Fruit fly (Drosophila melanogaster) whole organism, adult: ENCODE results near the gene ps.

ENCODE experiments used
- CG11617 ChIP-seq: fragments of 200-800 bp; sonication (Bioruptor generic); optimal IDR thresholded peaks from 2 replicates; lab custom pipeline; 2017; ENCODE audit warnings: mild to moderate bottlenecking, missing biosample characterization, missing genetic modification reagents, missing genetic modification characterization
- CG12768 ChIP-seq: fragments of 200-800 bp; sonication (Bioruptor generic); optimal IDR thresholded peaks from 2 replicates; lab custom pipeline; 2017; ENCODE audit warnings: missing biosample characterization, missing genetic modification characterization, mild to moderate bottlenecking, moderate library complexity, missing genetic modification reagents
- CG14711 ChIP-seq: fragments of 200-800 bp; sonication (Bioruptor generic); optimal IDR thresholded peaks from 2 replicates; lab custom pipeline; 2018; ENCODE audit warnings: missing biosample characterization, mild to moderate bottlenecking, missing genetic modification characterization, moderate library complexity
- CG1620 ChIP-seq: fragments of 200-800 bp; sonication (Bioruptor generic); optimal IDR thresholded peaks from 2 replicates; lab custom pipeline; 2016; ENCODE audit warnings: missing biosample characterization, missing genetic modification characterization
- CG33017 ChIP-seq: fragments of 200-800 bp; sonication (Bioruptor generic); optimal IDR thresholded peaks from 2 replicates; lab custom pipeline; 2018; ENCODE audit warnings: missing biosample characterization, mild to moderate bottlenecking, missing genetic modification characterization, moderate library complexity
- CG5204 ChIP-seq: fragments of 200-800 bp; sonication (Bioruptor generic); optimal IDR thresholded peaks from 2 replicates; lab custom pipeline; 2016; ENCODE audit warnings: missing biosample characterization, missing genetic modification characterization
- CG7045 ChIP-seq: fragments of 200-800 bp; sonication (Bioruptor generic); optimal IDR thresholded peaks from 2 replicates; lab custom pipeline; 2017; ENCODE audit warnings: missing biosample characterization, mild to moderate bottlenecking, missing genetic modification characterization
- CG7101 ChIP-seq: fragments of 200-800 bp; sonication (Bioruptor generic); optimal IDR thresholded peaks from 2 replicates; lab custom pipeline; 2018; ENCODE audit warnings: missing biosample characterization, mild to moderate bottlenecking, missing genetic modification characterization, moderate library complexity
- Clk ChIP-seq: fragments of 200-800 bp; sonication (Bioruptor generic); optimal IDR thresholded peaks from 2 replicates; lab custom pipeline; 2017; ENCODE audit warnings: missing biosample characterization, missing genetic modification characterization
- Crg-1 ChIP-seq: fragments of 200-800 bp; sonication (Bioruptor generic); optimal IDR thresholded peaks from 2 replicates; lab custom pipeline; 2016; ENCODE audit warnings: missing biosample characterization, missing genetic modification characterization
- Hr96 ChIP-seq: fragments of 200-800 bp; sonication (Bioruptor generic); optimal IDR thresholded peaks from 2 replicates; lab custom pipeline; 2016; ENCODE audit warnings: missing biosample characterization, missing genetic modification characterization
- Mnt ChIP-seq: fragments of 200-800 bp; sonication (Bioruptor generic); optimal IDR thresholded peaks from 2 replicates; lab custom pipeline; 2016; ENCODE audit warnings: missing biosample characterization, mild to moderate bottlenecking, missing genetic modification characterization
- bab1 ChIP-seq: fragments of 200-800 bp; sonication (Bioruptor generic); optimal IDR thresholded peaks from 3 replicates; lab custom pipeline; 2019; ENCODE audit warnings: missing biosample characterization, mild to moderate bottlenecking, missing genetic modification characterization, moderate library complexity
- cic ChIP-seq: fragments of 200-800 bp; sonication (Bioruptor generic); optimal IDR thresholded peaks from 2 replicates; lab custom pipeline; 2017; ENCODE audit warnings: missing biosample characterization, mild to moderate bottlenecking, missing genetic modification characterization, moderate library complexity
- cnc ChIP-seq, 2 experiments: fragments of >200 bp; optimal IDR thresholded peaks; 2 replicates each; lab custom pipeline; 2017
- kay ChIP-seq: fragments of 200-800 bp; sonication (Bioruptor generic); peaks from one replicate; lab custom pipeline; 2016; ENCODE audit warnings: missing biosample characterization, missing genetic modification characterization, borderline replicate concordance
- ovo ChIP-seq: fragments of 200-800 bp; sonication (Bioruptor generic); optimal IDR thresholded peaks from 2 replicates; lab custom pipeline; 2016; ENCODE audit warnings: missing biosample characterization, missing genetic modification characterization
- pad ChIP-seq: fragments of 200-800 bp; sonication (Bioruptor generic); optimal IDR thresholded peaks from 3 replicates; lab custom pipeline; 2017; ENCODE audit warnings: missing biosample characterization, missing genetic modification characterization, mild to moderate bottlenecking, moderate library complexity, missing genetic modification reagents
- tj ChIP-seq: fragments of 200-800 bp; sonication (Bioruptor generic); optimal IDR thresholded peaks from 3 replicates; lab custom pipeline; 2017; ENCODE audit warnings: missing biosample characterization, mild to moderate bottlenecking, missing genetic modification characterization, moderate library complexity
- toe ChIP-seq: fragments of 200-800 bp; sonication (Bioruptor generic); optimal IDR thresholded peaks from 2 replicates; lab custom pipeline; 2016; ENCODE audit warnings: missing biosample characterization, missing genetic modification characterization

The ps gene

dm6 chr3R:9420439-9421234 is 2.9 kb downstream of the ps start:
- no peak for TF ChIP-seq Crg-1 (GFP tag; lab: Kevin White, UChicago)
- TF ChIP-seq CG14711 (tag; lab: Kevin White, UChicago): peak; percentile 14
- TF ChIP-seq CG33017 (tag; lab: Kevin White, UChicago): peak; percentile 10
- peak; percentile 34 for TF ChIP-seq CG7101
- TF ChIP-seq CG5204 (GFP tag; lab: Kevin White, UChicago): no peak
- no peak for TF ChIP-seq toe (GFP tag; lab: Kevin White, UChicago)
- no peak for TF ChIP-seq CG1620
- TF ChIP-seq Hr96: no peak
- peak; percentile 13 for TF ChIP-seq Mnt (GFP tag; lab: Kevin White, UChicago)
- no peak for TF ChIP-seq bab1
- peak; percentile 73 for TF ChIP-seq CG12768 (GFP tag; lab: Kevin White, UChicago)
- peak; percentile 55 for TF ChIP-seq pad
- peak; percentile 36 for TF ChIP-seq ovo (GFP tag; lab: Kevin White, UChicago)
- TF ChIP-seq cnc (optimal IDR thresholded peaks at IDR 0.05; lab: Kevin White, UChicago): no peak
- TF ChIP-seq CG11617 (GFP tag; lab: Kevin White, UChicago): peak; percentile 45
- TF ChIP-seq CG7045: peak; percentile 18
- peak; percentile 91 for TF ChIP-seq cic (GFP tag; lab: Kevin White, UChicago)
- no peak for TF ChIP-seq Clk (GFP tag; lab: Kevin White, UChicago)
- peak; percentile 64 for TF ChIP-seq tj (GFP tag; lab: Kevin White, UChicago)
- TF ChIP-seq kay: no peak

dm6 chr3R:9422338-9422737 is 4.6 kb downstream of the ps start:
- TF ChIP-seq CG14711 (tag; lab: Kevin White, UChicago) (no peak), Hr96 (no peak), CG5204 (GFP tag; lab: Kevin White, UChicago) (no peak), bab1 (no peak), CG33017 (tag; lab: Kevin White, UChicago) (no peak), tj (GFP tag; lab: Kevin White, UChicago) (peak; percentile 80), kay (peak; percentile 59), CG7045 (no peak), cnc (optimal IDR thresholded peaks at IDR 0.05; lab: Kevin White, UChicago) (no peak), Mnt (GFP tag; lab: Kevin White, UChicago) (no peak), ovo (GFP tag; lab: Kevin White, UChicago) (no peak), cic (GFP tag; lab: Kevin White, UChicago) (peak; percentile 21), CG7101 (no peak), CG12768 (GFP tag; lab: Kevin White, UChicago) (peak; percentile 44)

dm6 chr3R:9424061-9424665 is 6.4 kb downstream of the ps start:
- TF ChIP-seq CG33017 (tag; lab: Kevin White, UChicago) (no peak), Hr96 (no peak), tj (GFP tag; lab: Kevin White, UChicago) (peak; percentile 88)

DNA sequence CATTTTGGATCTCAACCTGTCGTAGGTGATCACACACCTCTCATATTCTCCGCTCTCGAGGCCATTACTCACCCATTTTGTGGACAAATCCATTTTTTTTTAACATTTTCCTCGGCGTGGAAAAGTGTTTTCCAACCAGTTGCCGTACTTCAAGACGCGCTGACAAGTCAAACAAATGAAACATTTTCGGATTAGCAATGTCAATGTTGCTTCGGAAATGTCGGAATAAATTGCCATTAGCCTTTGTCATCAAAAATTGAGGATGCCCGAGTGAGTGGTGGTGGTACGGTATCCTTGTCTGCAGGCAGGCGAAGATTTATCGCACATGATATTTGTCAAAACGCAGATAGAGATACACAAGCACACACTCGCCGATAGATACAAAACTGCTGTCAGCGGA is 9.6 kb downstream of the ps start:
- TF ChIP-seq Hr96: no peak
- no peak for TF ChIP-seq CG7045
- TF ChIP-seq CG11617 (GFP tag; lab: Kevin White, UChicago): no peak
- TF ChIP-seq cnc (optimal IDR thresholded peaks at IDR 0.05; lab: Kevin White, UChicago): no peak
- no peak for TF ChIP-seq CG14711 (tag; lab: Kevin White, UChicago)
- TF ChIP-seq tj (GFP tag; lab: Kevin White, UChicago): no peak
- no peak for TF ChIP-seq bab1
- TF ChIP-seq Crg-1 (GFP tag; lab: Kevin White, UChicago): no peak
- no peak for TF ChIP-seq kay
- TF ChIP-seq CG33017 (tag; lab: Kevin White, UChicago): no peak
- TF ChIP-seq cic (GFP tag; lab: Kevin White, UChicago): no peak
- no peak for TF ChIP-seq Clk (GFP tag; lab: Kevin White, UChicago)
- no peak for TF ChIP-seq toe (GFP tag; lab: Kevin White, UChicago)
- no peak for TF ChIP-seq pad
- TF ChIP-seq CG12768 (GFP tag; lab: Kevin White, UChicago): no peak
- TF ChIP-seq CG7101: no peak
- TF ChIP-seq Mnt (GFP tag; lab: Kevin White, UChicago): no peak

DNA sequence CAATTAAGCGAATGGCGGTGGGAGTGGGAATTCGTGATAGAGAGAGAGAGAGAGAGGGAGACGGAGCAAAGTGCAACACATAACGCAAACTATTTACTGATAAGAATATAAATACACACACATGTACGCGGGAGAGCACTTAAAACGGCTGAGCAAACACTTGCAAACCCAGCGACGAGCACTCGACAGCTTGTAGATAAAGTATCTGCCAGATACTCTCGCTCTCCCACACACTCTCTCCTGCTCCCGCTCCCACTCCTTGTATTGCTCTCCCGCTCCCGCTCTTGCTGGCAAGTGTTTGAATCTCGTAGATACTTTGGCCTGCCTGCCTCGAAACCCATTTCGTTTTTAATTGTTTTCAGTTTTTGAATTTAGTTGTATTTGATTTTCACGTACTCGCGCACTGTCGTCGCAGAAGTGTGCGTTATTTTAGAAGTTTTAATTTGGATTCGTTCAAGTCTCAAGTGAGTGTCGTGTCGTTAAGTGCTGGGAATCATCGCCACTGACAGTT is 10.5 kb downstream of the ps start:
- no peak for TF ChIP-seq kay
- peak; percentile 65 for TF ChIP-seq CG7045
- peak; percentile 90 for TF ChIP-seq cic (GFP tag; lab: Kevin White, UChicago)
- TF ChIP-seq cnc (optimal IDR thresholded peaks at IDR 0.05; lab: Kevin White, UChicago): no peak
- no peak for TF ChIP-seq CG5204 (GFP tag; lab: Kevin White, UChicago)
- peak; percentile 20 for TF ChIP-seq pad
- TF ChIP-seq bab1: peak; percentile 34
- TF ChIP-seq CG12768 (GFP tag; lab: Kevin White, UChicago): peak; percentile 92
- TF ChIP-seq ovo (GFP tag; lab: Kevin White, UChicago): peak; percentile 65
- TF ChIP-seq toe (GFP tag; lab: Kevin White, UChicago): no peak
- TF ChIP-seq Hr96: peak; percentile 73
- peak; percentile 26 for TF ChIP-seq CG14711 (tag; lab: Kevin White, UChicago)
- peak; percentile 46 for TF ChIP-seq Clk (GFP tag; lab: Kevin White, UChicago)
- peak; percentile 75 for TF ChIP-seq Mnt (GFP tag; lab: Kevin White, UChicago)
- peak; percentile 43 for TF ChIP-seq CG11617 (GFP tag; lab: Kevin White, UChicago)
- no peak for TF ChIP-seq CG1620
- TF ChIP-seq CG7101: peak; percentile 65
- peak; percentile 63 for TF ChIP-seq CG33017 (tag; lab: Kevin White, UChicago)
- no peak for TF ChIP-seq Crg-1 (GFP tag; lab: Kevin White, UChicago)
- peak; percentile 74 for TF ChIP-seq tj (GFP tag; lab: Kevin White, UChicago)
